Worm (Caenorhabditis elegans): Measurements from ENCODE around the gene cyp-31A3.
A peak's percentile ranks its signal among the peaks of the same experiment; 100 is the strongest.

cyp-31A3 gene

DNA sequence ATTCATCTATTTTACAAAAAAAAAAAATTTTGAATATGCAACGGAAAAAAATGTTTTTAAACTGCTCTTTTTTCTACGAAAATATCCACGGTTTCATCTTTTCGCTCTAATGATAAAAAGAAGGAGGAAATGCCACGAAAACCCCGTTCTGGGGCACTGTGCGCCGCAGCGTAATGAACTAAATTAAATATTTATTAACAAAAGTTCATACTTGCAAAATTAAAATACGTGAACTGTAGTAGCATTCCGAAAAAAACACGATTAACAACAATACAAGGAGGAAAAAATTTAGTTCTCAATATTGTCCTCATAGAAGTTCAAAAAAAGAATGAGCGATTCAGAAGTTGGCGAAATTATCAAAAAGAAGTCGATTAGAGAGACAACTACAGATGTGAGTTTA lies 28.6 kb downstream of the cyp-31A3 start, which contains the start of gene R11E3.1:
R11E3.1 (plus strand) TSS at position 301 of the 400 bp plus-strand sequence.
- TF ChIP-seq hmg-11 (tag; optimal IDR thresholded peaks at IDR 0.05) (no peak), jun-1 (tag; optimal IDR thresholded peaks at IDR 0.05) (no peak), unc-39 (tag; optimal IDR thresholded peaks at IDR 0.05) (no peak), nfya-1 (tag; optimal IDR thresholded peaks at IDR 0.05; ENCODE audit: insufficient read depth) (no peak), zag-1 (tag; optimal IDR thresholded peaks at IDR 0.05) (no peak)

DNA sequence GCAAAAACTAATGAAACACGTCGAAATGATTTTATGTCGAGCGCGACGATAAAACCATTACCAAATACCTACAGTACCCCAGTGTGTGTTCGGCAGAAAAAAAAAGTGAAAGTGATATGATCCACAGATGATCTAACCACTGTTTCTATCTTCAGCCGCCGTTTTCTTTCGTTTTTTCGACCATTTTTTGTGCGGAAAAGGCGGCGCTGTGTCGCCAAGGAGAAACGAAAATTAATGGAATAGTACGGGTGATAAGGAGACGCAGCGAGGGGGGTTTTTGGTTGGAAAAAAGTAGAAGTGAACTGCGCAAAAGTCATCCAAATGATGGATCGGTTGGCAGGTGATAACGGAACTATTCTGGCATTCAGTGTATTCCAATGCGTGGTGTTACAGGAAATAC lies 34.3 kb downstream of the cyp-31A3 start:
- TF ChIP-seq nhr-76 (tag; optimal IDR thresholded peaks at IDR 0.05), result no peak
- TF ChIP-seq ceh-9 (tag; optimal IDR thresholded peaks at IDR 0.05), result no peak
- no peak for TF ChIP-seq nhr-28 (tag; optimal IDR thresholded peaks at IDR 0.05)
- TF ChIP-seq nhr-67 (tag; optimal IDR thresholded peaks at IDR 0.05), result no peak
- no peak for TF ChIP-seq daf-12 (tag; optimal IDR thresholded peaks at IDR 0.05)
- TF ChIP-seq ama-1 (optimal IDR thresholded peaks at IDR 0.05), result no peak
- TF ChIP-seq nhr-77 (tag; optimal IDR thresholded peaks at IDR 0.05), result no peak
- TF ChIP-seq pha-4 (tag; optimal IDR thresholded peaks at IDR 0.05), result no peak
- TF ChIP-seq nfya-1 (tag; optimal IDR thresholded peaks at IDR 0.05; ENCODE audit: insufficient read depth), result no peak
- TF ChIP-seq unc-62 (GFP tag; optimal IDR thresholded peaks at IDR 0.05), result no peak
- TF ChIP-seq egl-27 (tag; optimal IDR thresholded peaks at IDR 0.05), result no peak
- no peak for TF ChIP-seq fos-1 (tag; optimal IDR thresholded peaks at IDR 0.05)
- TF ChIP-seq fkh-2 (tag; optimal IDR thresholded peaks at IDR 0.05), result no peak
- TF ChIP-seq hmg-11 (tag; optimal IDR thresholded peaks at IDR 0.05), result no peak
- TF ChIP-seq ceh-82 (tag; optimal IDR thresholded peaks at IDR 0.05), result no peak
- TF ChIP-seq R02D3.7 (tag; optimal IDR thresholded peaks at IDR 0.05), result no peak
- TF ChIP-seq egl-5 (tag; optimal IDR thresholded peaks at IDR 0.05), result no peak

DNA sequence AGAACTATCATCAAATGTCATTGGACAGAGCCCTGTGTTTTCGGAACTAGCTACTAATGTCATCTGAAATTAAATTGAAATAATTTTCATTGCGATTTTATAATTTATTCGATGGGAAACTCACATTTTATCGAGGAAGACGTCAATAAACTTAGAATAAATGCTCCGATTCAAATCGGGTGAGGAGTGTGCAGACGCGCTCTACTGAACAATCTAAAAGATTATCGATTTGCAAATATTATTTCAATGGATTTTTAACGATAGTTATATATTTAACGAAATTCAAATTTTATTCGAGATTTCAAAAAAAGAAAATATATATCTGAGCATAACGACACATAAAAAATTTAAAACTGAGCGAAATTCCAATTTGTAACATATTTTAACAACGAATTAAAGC lies 38.3 kb downstream of the cyp-31A3 start, which contains the start of gene eor-1:
eor-1 (minus strand) TSS at position 65 of the 400 bp plus-strand sequence.
- no peak for TF ChIP-seq nhr-76 (tag; optimal IDR thresholded peaks at IDR 0.05)
- no peak for TF ChIP-seq ama-1 (optimal IDR thresholded peaks at IDR 0.05)
- peak; percentile 19 for TF ChIP-seq nhr-25 (tag; optimal IDR thresholded peaks at IDR 0.05)
- no peak for TF ChIP-seq egl-27 (tag; optimal IDR thresholded peaks at IDR 0.05)
- TF ChIP-seq nhr-67 (tag; optimal IDR thresholded peaks at IDR 0.05), result no peak
- TF ChIP-seq ceh-82 (tag; optimal IDR thresholded peaks at IDR 0.05), result no peak
- peak; percentile 11 for TF ChIP-seq nhr-77 (tag; optimal IDR thresholded peaks at IDR 0.05)
- TF ChIP-seq fos-1 (tag; optimal IDR thresholded peaks at IDR 0.05), result no peak
- no peak for TF ChIP-seq lsy-12 (tag; optimal IDR thresholded peaks at IDR 0.05)
- TF ChIP-seq snpc-4 (tag; optimal IDR thresholded peaks at IDR 0.05), result no peak
- peak; percentile 32 for TF ChIP-seq hmg-11 (tag; optimal IDR thresholded peaks at IDR 0.05)
- peak; percentile 80 for TF ChIP-seq ceh-28 (tag; optimal IDR thresholded peaks at IDR 0.05)
- TF ChIP-seq lin-15B (tag; optimal IDR thresholded peaks at IDR 0.05), result peak; percentile 57
- no peak for TF ChIP-seq daf-12 (tag; optimal IDR thresholded peaks at IDR 0.05)
- TF ChIP-seq pqm-1 (tag; optimal IDR thresholded peaks at IDR 0.05), result no peak
- no peak for TF ChIP-seq ZK546.5 (tag; optimal IDR thresholded peaks at IDR 0.05)
- TF ChIP-seq nhr-23 (tag; optimal IDR thresholded peaks at IDR 0.05), result peak; percentile 6
- TF ChIP-seq egl-5 (tag; optimal IDR thresholded peaks at IDR 0.05), result no peak
- peak; percentile 31 for TF ChIP-seq nfya-1 (tag; optimal IDR thresholded peaks at IDR 0.05; ENCODE audit: insufficient read depth)
- no peak for TF ChIP-seq ceh-16 (tag; optimal IDR thresholded peaks at IDR 0.05)
- no peak for TF ChIP-seq mml-1 (tag; optimal IDR thresholded peaks at IDR 0.05)

DNA sequence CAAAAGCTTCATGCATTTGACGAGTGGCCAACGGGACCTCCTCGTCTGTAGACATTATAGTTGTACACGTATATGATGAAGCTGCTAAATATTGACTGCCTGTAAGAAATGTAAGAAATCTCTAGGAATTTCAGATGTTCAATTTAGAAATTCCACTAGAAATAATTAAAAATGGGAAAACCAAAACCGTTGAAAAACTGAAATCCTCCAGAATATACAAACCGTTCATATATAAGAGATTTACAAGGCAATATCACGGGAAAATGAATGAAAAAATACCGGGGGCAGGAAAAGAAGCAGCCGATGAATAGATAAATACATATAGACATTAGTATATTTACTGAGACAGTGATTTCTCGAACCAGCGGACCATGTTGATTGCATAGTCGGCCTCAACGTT lies 41.6 kb downstream of the cyp-31A3 start, which contains the start of gene dpf-7:
dpf-7 (minus strand) TSS at position 101 of the 400 bp plus-strand sequence.
- no peak for TF ChIP-seq lin-39 (tag; optimal IDR thresholded peaks at IDR 0.05)

DNA sequence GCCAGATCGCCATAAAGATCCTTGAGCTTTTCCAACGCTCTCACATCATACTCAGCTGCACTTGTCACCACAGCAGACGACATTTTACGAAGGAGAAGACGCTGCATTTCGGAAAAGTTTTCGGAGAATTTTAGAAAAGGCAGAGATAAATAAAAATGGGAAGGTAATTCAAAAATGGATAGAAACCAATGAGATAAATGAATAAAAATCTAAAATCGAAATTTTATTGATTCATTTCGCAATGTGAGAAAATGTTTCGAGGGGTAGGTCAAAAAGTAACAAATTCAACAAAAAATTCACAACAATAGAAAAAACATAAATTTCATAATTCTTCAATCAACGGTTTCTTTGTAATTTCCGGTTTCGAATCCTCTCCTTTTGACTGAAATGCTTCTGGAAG lies 45.6 kb downstream of the cyp-31A3 start, which contains the start of gene dpf-5:
dpf-5 (minus strand) TSS at position 101 of the 400 bp plus-strand sequence.
- TF ChIP-seq zag-1 (tag; optimal IDR thresholded peaks at IDR 0.05) (no peak), ztf-11 (tag; optimal IDR thresholded peaks at IDR 0.05) (no peak), mml-1 (tag; optimal IDR thresholded peaks at IDR 0.05) (no peak), jun-1 (tag; optimal IDR thresholded peaks at IDR 0.05) (no peak), nhr-25 (tag; optimal IDR thresholded peaks at IDR 0.05) (no peak), nhr-77 (tag; optimal IDR thresholded peaks at IDR 0.05) (no peak), lsy-12 (tag; optimal IDR thresholded peaks at IDR 0.05) (no peak), egl-5 (tag; optimal IDR thresholded peaks at IDR 0.05) (no peak), snpc-4 (tag; optimal IDR thresholded peaks at IDR 0.05) (no peak), ama-1 (optimal IDR thresholded peaks at IDR 0.05) (no peak), ceh-9 (tag; optimal IDR thresholded peaks at IDR 0.05) (no peak), daf-12 (tag; optimal IDR thresholded peaks at IDR 0.05) (no peak), egl-27 (tag; optimal IDR thresholded peaks at IDR 0.05) (no peak), pqm-1 (tag; optimal IDR thresholded peaks at IDR 0.05) (no peak), nhr-23 (tag; optimal IDR thresholded peaks at IDR 0.05) (no peak)
